Worm (Caenorhabditis elegans) whole organism, L1 larva: ENCODE measurements around the gene vha-2.

ENCODE experiments used
- C04F5.9 ChIP-seq: sonication (generic microtip); optimal IDR thresholded peaks from 2 replicates; lab custom pipeline; 2016; ENCODE audit warnings: missing genetic modification characterization, missing compliant biosample characterization
- F16B12.6 ChIP-seq: fragments of 150-350 bp; optimal IDR thresholded peaks from 2 replicates; lab custom pipeline; 2014; ENCODE audit warnings: missing biosample characterization, missing genetic modification characterization
- aha-1 ChIP-seq: fragments of 150-350 bp; optimal IDR thresholded peaks from 2 replicates; lab custom pipeline; 2014; ENCODE audit warnings: missing biosample characterization, missing genetic modification characterization
- alr-1 ChIP-seq: fragments of 200-800 bp; sonication (Bioruptor generic); optimal IDR thresholded peaks from 2 replicates; lab custom pipeline; 2018; ENCODE audit warnings: borderline replicate concordance, mild to moderate bottlenecking, missing genetic modification characterization, missing compliant biosample characterization
- aly-2 ChIP-seq: fragments of 150-350 bp; optimal IDR thresholded peaks from 2 replicates; lab custom pipeline; 2014; ENCODE audit warnings: missing biosample characterization, missing genetic modification characterization
- ceh-8 ChIP-seq: fragments of 200-800 bp; sonication (Bioruptor generic); optimal IDR thresholded peaks from 2 replicates; lab custom pipeline; 2018; ENCODE audit warnings: mild to moderate bottlenecking, missing genetic modification characterization, moderate library complexity, missing compliant biosample characterization
- ceh-82 ChIP-seq, 3 experiments: fragments of 150-350 bp in 1 of 3; sonication (generic microtip) in 2 of 3; optimal IDR thresholded peaks; 2 replicates each; lab custom pipeline; 2014 to 2017; ENCODE audit warnings: missing biosample characterization in 3 of 3, missing genetic modification characterization in 3 of 3
- dpl-1 ChIP-seq, 3 experiments: fragments of 150-350 bp in 2 of 3; sonication (generic microtip) in 1 of 3; optimal IDR thresholded peaks; 2 replicates each; lab custom pipeline; 2014 to 2017; ENCODE audit warnings: missing biosample characterization in 3 of 3, missing genetic modification characterization in 3 of 3, missing genetic modification reagents in 3 of 3
- efl-1 ChIP-seq, 4 experiments: fragments of 150-350 bp; optimal IDR thresholded peaks in 3 of 4; peaks in 1 of 4; 1 replicate in 1 of 4; 2 replicates in 3 of 4; lab custom pipeline; 2014; ENCODE audit warnings: missing biosample characterization in 2 of 4, missing genetic modification characterization in 2 of 4, missing genetic modification reagents in 2 of 4
- ets-5 ChIP-seq: fragments of 200-800 bp; sonication (Bioruptor generic); IDR thresholded peaks from 2 replicates; pipeline ENCODE4 v1.3.6; 2022; ENCODE audit warnings: missing genetic modification characterization, missing compliant biosample characterization
- fkh-8 ChIP-seq: sonication (generic microtip); optimal IDR thresholded peaks from 2 replicates; lab custom pipeline; 2016; ENCODE audit warnings: mild to moderate bottlenecking, missing genetic modification characterization, missing compliant biosample characterization
- grh-1 ChIP-seq: fragments of 200-800 bp; sonication (Bioruptor generic); IDR thresholded peaks from 2 replicates; pipeline ENCODE4 v1.3.6; 2022; ENCODE audit warnings: missing genetic modification reagents, missing genetic modification characterization, missing compliant biosample characterization
- irx-1 ChIP-seq: sonication (generic microtip); optimal IDR thresholded peaks from 2 replicates; lab custom pipeline; 2016; ENCODE audit warnings: missing genetic modification characterization, missing compliant biosample characterization
- isw-1 ChIP-seq: fragments of 200-800 bp; sonication (Bioruptor generic); IDR thresholded peaks from 2 replicates; pipeline ENCODE4 v1.3.6; 2022; ENCODE audit warnings: missing genetic modification characterization, missing compliant biosample characterization
- lin-13 ChIP-seq: fragments of 150-350 bp; optimal IDR thresholded peaks from 2 replicates; lab custom pipeline; 2014; ENCODE audit warnings: missing biosample characterization, missing genetic modification reagents, missing genetic modification characterization
- lin-14 ChIP-seq: fragments of 200-800 bp; sonication (Bioruptor generic); optimal IDR thresholded peaks from 2 replicates; lab custom pipeline; 2018; ENCODE audit warnings: mild to moderate bottlenecking, missing genetic modification characterization, moderate library complexity, missing compliant biosample characterization
- lin-35 ChIP-seq, 2 experiments: fragments of 150-350 bp; optimal IDR thresholded peaks; 2 replicates each; lab custom pipeline; 2014; ENCODE audit warnings: missing biosample characterization in 2 of 2, missing genetic modification characterization in 2 of 2, missing genetic modification reagents in 2 of 2
- lir-3 ChIP-seq: sonication (generic microtip); optimal IDR thresholded peaks from 2 replicates; lab custom pipeline; 2016; ENCODE audit warnings: mild to moderate bottlenecking, missing genetic modification characterization, moderate library complexity, missing compliant biosample characterization; ENCODE audit not compliant: poor library complexity
- lsy-2 ChIP-seq, 2 experiments: fragments of 150-350 bp; optimal IDR thresholded peaks; 2 replicates each; lab custom pipeline; 2014; ENCODE audit warnings: missing biosample characterization in 2 of 2, missing genetic modification characterization in 2 of 2
- mab-9 ChIP-seq: fragments of 200-800 bp; sonication (Bioruptor generic); IDR thresholded peaks from 2 replicates; pipeline ENCODE4 v1.3.6; 2022; ENCODE audit warnings: missing genetic modification reagents, missing genetic modification characterization, missing compliant biosample characterization
- mdl-1 ChIP-seq, 2 experiments: fragments of 150-350 bp; optimal IDR thresholded peaks; 2 replicates each; lab custom pipeline; 2014 to 2017; ENCODE audit warnings: missing biosample characterization in 2 of 2, missing genetic modification characterization in 2 of 2, inconsistent platforms in 1 of 2
- mef-2 ChIP-seq: fragments of 150-350 bp; optimal IDR thresholded peaks from 2 replicates; lab custom pipeline; 2014; ENCODE audit warnings: missing biosample characterization, missing genetic modification characterization
- mep-1 ChIP-seq: fragments of 150-350 bp; optimal IDR thresholded peaks from 2 replicates; lab custom pipeline; 2014; ENCODE audit warnings: missing biosample characterization, missing genetic modification characterization
- nhr-11 ChIP-seq: fragments of 150-350 bp; optimal IDR thresholded peaks from 2 replicates; lab custom pipeline; 2014; ENCODE audit warnings: missing biosample characterization, missing genetic modification characterization
- nhr-237 ChIP-seq: fragments of 150-350 bp; optimal IDR thresholded peaks from 2 replicates; lab custom pipeline; 2014; ENCODE audit warnings: missing biosample characterization, missing genetic modification characterization
- nhr-71 ChIP-seq: sonication (generic microtip); optimal IDR thresholded peaks from 2 replicates; lab custom pipeline; 2016; ENCODE audit warnings: mild to moderate bottlenecking, missing genetic modification characterization, moderate library complexity, missing compliant biosample characterization
- nhr-76 ChIP-seq: sonication (generic microtip); optimal IDR thresholded peaks from 2 replicates; lab custom pipeline; 2017; ENCODE audit warnings: missing biosample characterization, missing genetic modification characterization
- nhr-77 ChIP-seq: fragments of 150-350 bp; optimal IDR thresholded peaks from 2 replicates; lab custom pipeline; 2014; ENCODE audit warnings: missing biosample characterization, missing genetic modification characterization
- nhr-84 ChIP-seq: sonication (generic microtip); optimal IDR thresholded peaks from 2 replicates; lab custom pipeline; 2017; ENCODE audit warnings: missing biosample characterization, missing genetic modification characterization
- nhr-85 ChIP-seq: sonication (generic microtip); peaks from one replicate; lab custom pipeline; 2016; ENCODE audit warnings: missing genetic modification characterization, inconsistent platforms, missing compliant biosample characterization
- pax-3 ChIP-seq: fragments of 200-800 bp; sonication (Bioruptor generic); optimal IDR thresholded peaks from 2 replicates; lab custom pipeline; 2018; ENCODE audit warnings: mild to moderate bottlenecking, missing genetic modification characterization, moderate library complexity, missing compliant biosample characterization
- pqm-1 ChIP-seq: sonication (generic microtip); optimal IDR thresholded peaks from 3 replicates; lab custom pipeline; 2017; ENCODE audit warnings: missing biosample characterization, missing genetic modification characterization
- rnt-1 ChIP-seq: sonication (generic microtip); optimal IDR thresholded peaks from 2 replicates; lab custom pipeline; 2016; ENCODE audit warnings: mild to moderate bottlenecking, missing genetic modification characterization, moderate library complexity, missing compliant biosample characterization
- skn-1 ChIP-seq: fragments of 150-350 bp; optimal IDR thresholded peaks from 2 replicates; lab custom pipeline; 2014; ENCODE audit warnings: missing biosample characterization, missing genetic modification characterization
- snpc-4 ChIP-seq: fragments of 150-350 bp; optimal IDR thresholded peaks from 2 replicates; lab custom pipeline; 2014; ENCODE audit warnings: missing biosample characterization, missing genetic modification characterization
- snu-23 ChIP-seq: sonication (generic microtip); optimal IDR thresholded peaks from 2 replicates; lab custom pipeline; 2016; ENCODE audit warnings: missing genetic modification characterization, missing compliant biosample characterization
- swsn-7 ChIP-seq: sonication (generic microtip); optimal IDR thresholded peaks from 2 replicates; lab custom pipeline; 2016; ENCODE audit warnings: missing genetic modification characterization, missing compliant biosample characterization
- unc-30 ChIP-seq: sonication (generic microtip); optimal IDR thresholded peaks from 2 replicates; lab custom pipeline; 2017; ENCODE audit warnings: missing biosample characterization, missing genetic modification characterization
- unc-98 ChIP-seq: fragments of 200-800 bp; sonication (Bioruptor generic); IDR thresholded peaks from 2 replicates; pipeline ENCODE4 v1.3.6; 2022; ENCODE audit warnings: missing genetic modification characterization, missing compliant biosample characterization
- xbp-1 ChIP-seq: sonication (generic microtip); optimal IDR thresholded peaks from 2 replicates; lab custom pipeline; 2016; ENCODE audit warnings: missing genetic modification characterization, missing compliant biosample characterization

vha-2 gene

ce11 chrIII:9817087-9817612 is 35.2 kb downstream of the vha-2 start, which contains the start of gene cnx-1:
Gene cnx-1, minus strand, starts transcription at chrIII:9817137.
- TF ChIP-seq pqm-1 (tag; lab: Kevin White, UChicago) (no peak), efl-1 (optimal IDR thresholded peaks at IDR 0.05; lab: Kevin White, UChicago) (no peak), efl-1 (GFP tag; optimal IDR thresholded peaks at IDR 0.05 in 1 of 2; lab: Kevin White, UChicago) (peak in 1 of 2 experiments; percentile 5), skn-1 (tag; lab: Kevin White, UChicago) (no peak), unc-98 (GFP tag; lab: Robert Waterston, UW) (no peak), snu-23 (GFP tag; lab: Kevin White, UChicago) (peak; percentile 39), lin-14 (GFP tag; lab: Kevin White, UChicago) (peak; percentile 76), mep-1 (tag; lab: Kevin White, UChicago) (peak; percentile 37), rnt-1 (peak; percentile 3), nhr-76 (tag; lab: Kevin White, UChicago) (no peak), ets-5 (GFP tag; lab: Robert Waterston, UW) (no peak), dpl-1 (GFP tag; optimal IDR thresholded peaks at IDR 0.05; lab: Kevin White, UChicago) (peak in 1 of 3 experiments; percentile 8), fkh-8 (tag; lab: Kevin White, UChicago) (peak; percentile 36), ceh-8 (no peak), lin-35 (GFP tag; optimal IDR thresholded peaks at IDR 0.05; lab: Kevin White, UChicago) (peak; percentile 6 to 42), nhr-71 (tag; lab: Kevin White, UChicago) (peak; percentile 14), lir-3 (tag; lab: Kevin White, UChicago) (no peak), mab-9 (GFP tag; lab: Robert Waterston, UW) (no peak), mdl-1 (tag; optimal IDR thresholded peaks at IDR 0.05; lab: Kevin White, UChicago) (no peak), F16B12.6 (tag; lab: Kevin White, UChicago) (peak; percentile 49), isw-1 (GFP tag; lab: Robert Waterston, UW) (no peak), swsn-7 (tag; lab: Kevin White, UChicago) (no peak), lsy-2 (tag; optimal IDR thresholded peaks at IDR 0.05; lab: Kevin White, UChicago) (peak in 1 of 2 experiments; percentile 30), nhr-85 (tag; lab: Kevin White, UChicago) (no peak), nhr-84 (no peak)

ce11 chrIII:9817894-9818293 is 35.9 kb downstream of the vha-2 start:
- TF ChIP-seq dpl-1 (GFP tag; optimal IDR thresholded peaks at IDR 0.05; lab: Kevin White, UChicago), result no peak
- TF ChIP-seq snpc-4 (tag; lab: Kevin White, UChicago), result no peak
- TF ChIP-seq nhr-85 (tag; lab: Kevin White, UChicago), result peak; percentile 27
- TF ChIP-seq lsy-2 (tag; optimal IDR thresholded peaks at IDR 0.05; lab: Kevin White, UChicago), result peak; percentile 43 to 70
- no peak for TF ChIP-seq snu-23 (GFP tag; lab: Kevin White, UChicago)
- no peak for TF ChIP-seq irx-1 (tag; lab: Kevin White, UChicago)
- no peak for TF ChIP-seq pax-3 (tag; lab: Kevin White, UChicago)
- no peak for TF ChIP-seq mef-2 (tag; lab: Kevin White, UChicago)
- no peak for TF ChIP-seq nhr-237 (tag; lab: Kevin White, UChicago)
- TF ChIP-seq grh-1, result no peak
- no peak for TF ChIP-seq nhr-77
- no peak for TF ChIP-seq unc-30
- TF ChIP-seq lin-13, result no peak
- TF ChIP-seq skn-1 (tag; lab: Kevin White, UChicago), result no peak
- TF ChIP-seq C04F5.9 (tag; lab: Kevin White, UChicago), result no peak
- TF ChIP-seq isw-1 (GFP tag; lab: Robert Waterston, UW), result no peak
- TF ChIP-seq alr-1 (tag; lab: Kevin White, UChicago), result no peak
- no peak for TF ChIP-seq nhr-11 (tag; lab: Kevin White, UChicago)
- no peak for TF ChIP-seq aly-2
- no peak for TF ChIP-seq swsn-7 (tag; lab: Kevin White, UChicago)
- no peak for TF ChIP-seq ceh-82 (tag; optimal IDR thresholded peaks at IDR 0.05; lab: Kevin White, UChicago)
- TF ChIP-seq mdl-1 (tag; optimal IDR thresholded peaks at IDR 0.05; lab: Kevin White, UChicago), result no peak
- TF ChIP-seq aha-1 (tag; lab: Kevin White, UChicago), result no peak
- no peak for TF ChIP-seq mab-9 (GFP tag; lab: Robert Waterston, UW)
- TF ChIP-seq xbp-1, result no peak
- peak; percentile 2 for TF ChIP-seq F16B12.6 (tag; lab: Kevin White, UChicago)
